Worm (Caenorhabditis elegans) whole organism, L3 larva: ENCODE measurements around the gene str-228.
"Not testable (repeated sequence)": the region's sequence is repeated elsewhere in the genome, so short reads cannot be mapped to it uniquely, and the experiment has no call there.

ENCODE experiments used
- R02D3.7 ChIP-seq: fragments of 150-350 bp; optimal IDR thresholded peaks from 2 replicates; lab custom pipeline; 2014; ENCODE audit warnings: missing biosample characterization, missing genetic modification characterization
- aly-2 ChIP-seq: fragments of 150-350 bp; optimal IDR thresholded peaks from 2 replicates; lab custom pipeline; 2014; ENCODE audit warnings: missing biosample characterization, missing genetic modification characterization
- elt-1 ChIP-seq: fragments of 150-350 bp; optimal IDR thresholded peaks from 2 replicates; lab custom pipeline; 2014; ENCODE audit warnings: missing biosample characterization, missing genetic modification characterization
- fkh-10 ChIP-seq: sonication (generic microtip); optimal IDR thresholded peaks from 2 replicates; lab custom pipeline; 2017; ENCODE audit warnings: missing biosample characterization, missing genetic modification reagents, missing genetic modification characterization
- nhr-237 ChIP-seq: fragments of 150-350 bp; optimal IDR thresholded peaks from 2 replicates; lab custom pipeline; 2014; ENCODE audit warnings: missing biosample characterization, missing genetic modification characterization
- nhr-77 ChIP-seq: fragments of 150-350 bp; optimal IDR thresholded peaks from 2 replicates; lab custom pipeline; 2014; ENCODE audit warnings: missing biosample characterization, missing genetic modification characterization
- pha-4 ChIP-seq: fragments of 150-350 bp; optimal IDR thresholded peaks from 2 replicates; lab custom pipeline; 2014; ENCODE audit warnings: missing biosample characterization, missing genetic modification reagents, missing genetic modification characterization
- skn-1 ChIP-seq: fragments of 150-350 bp; optimal IDR thresholded peaks from 2 replicates; lab custom pipeline; 2014; ENCODE audit warnings: missing biosample characterization, missing genetic modification characterization
- unc-62 ChIP-seq: fragments of 150-350 bp; sonication (generic microtip); optimal IDR thresholded peaks from 4 replicates; lab custom pipeline; 2014; ENCODE audit warnings: missing biosample characterization, missing genetic modification reagents, missing genetic modification characterization
- zag-1 ChIP-seq: fragments of 150-350 bp; optimal IDR thresholded peaks from 2 replicates; lab custom pipeline; 2014; ENCODE audit warnings: missing biosample characterization, missing genetic modification characterization

DNA sequence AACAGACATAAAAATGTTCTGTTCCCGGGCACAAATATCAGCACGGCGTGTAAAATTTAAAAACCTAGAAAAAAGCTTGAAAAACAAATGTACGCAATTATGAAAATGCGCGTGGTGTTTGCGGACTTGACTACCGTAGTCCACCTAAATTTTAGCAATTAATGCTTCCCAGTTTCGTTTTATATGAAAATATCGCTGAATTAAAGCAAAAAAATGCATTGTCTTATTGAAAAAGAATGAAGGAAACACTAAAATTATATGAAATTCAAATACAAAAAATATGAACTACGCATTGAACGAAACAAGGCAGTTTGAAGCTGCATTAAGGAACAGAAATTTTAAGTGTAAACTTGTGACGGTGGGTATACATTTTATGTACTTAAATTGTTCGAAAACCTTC lies 3.7 kb upstream of the str-228 start, which contains the start of gene ugt-64:
- TF ChIP-seq elt-1 (tag; lab: Kevin White, UChicago); skn-1; nhr-77; unc-62 (GFP tag; lab: Kevin White, UChicago); aly-2 (tag; lab: Kevin White, UChicago); pha-4 (tag; lab: Kevin White, UChicago); zag-1 (tag; lab: Kevin White, UChicago); fkh-10 (GFP tag; lab: Kevin White, UChicago); nhr-237 (tag; lab: Kevin White, UChicago); R02D3.7 (tag; lab: Kevin White, UChicago): not testable (repeated sequence)
